Worm (Caenorhabditis elegans): Measurements from ENCODE around the gene R07E3.1.

ce11 chrX:10358083-10358482 lies 17.1 kb upstream of the R07E3.1 start, which contains the start of gene efhc-1:
- TF ChIP-seq sptf-1 (tag; optimal IDR thresholded peaks at IDR 0.05) (no peak), blmp-1 (tag; optimal IDR thresholded peaks at IDR 0.05) (no peak), sem-2 (GFP tag; optimal IDR thresholded peaks at IDR 0.05) (no peak), nhr-12 (tag; optimal IDR thresholded peaks at IDR 0.05) (no peak), elt-1 (tag; optimal IDR thresholded peaks at IDR 0.05; ENCODE audit: borderline replicate concordance, insufficient read depth) (no peak), lin-13 (tag; optimal IDR thresholded peaks at IDR 0.05) (no peak), pha-4 (tag; optimal IDR thresholded peaks at IDR 0.05) (no peak), M03D4.4 (tag; optimal IDR thresholded peaks at IDR 0.05) (no peak), mab-5 (tag; optimal IDR thresholded peaks at IDR 0.05) (no peak), snpc-4 (tag; optimal IDR thresholded peaks at IDR 0.05) (no peak), nhr-76 (tag; optimal IDR thresholded peaks at IDR 0.05) (no peak), mep-1 (tag; optimal IDR thresholded peaks at IDR 0.05) (no peak), nhr-237 (tag; optimal IDR thresholded peaks at IDR 0.05) (no peak)

Measured in whole organism, mixed stage, embryonic.